Fruit fly (Drosophila melanogaster): ENCODE measurements around the gene CG9135.
A peak's percentile ranks its signal among the peaks of the same experiment; 100 is the strongest.

Gene CG9135

DNA sequence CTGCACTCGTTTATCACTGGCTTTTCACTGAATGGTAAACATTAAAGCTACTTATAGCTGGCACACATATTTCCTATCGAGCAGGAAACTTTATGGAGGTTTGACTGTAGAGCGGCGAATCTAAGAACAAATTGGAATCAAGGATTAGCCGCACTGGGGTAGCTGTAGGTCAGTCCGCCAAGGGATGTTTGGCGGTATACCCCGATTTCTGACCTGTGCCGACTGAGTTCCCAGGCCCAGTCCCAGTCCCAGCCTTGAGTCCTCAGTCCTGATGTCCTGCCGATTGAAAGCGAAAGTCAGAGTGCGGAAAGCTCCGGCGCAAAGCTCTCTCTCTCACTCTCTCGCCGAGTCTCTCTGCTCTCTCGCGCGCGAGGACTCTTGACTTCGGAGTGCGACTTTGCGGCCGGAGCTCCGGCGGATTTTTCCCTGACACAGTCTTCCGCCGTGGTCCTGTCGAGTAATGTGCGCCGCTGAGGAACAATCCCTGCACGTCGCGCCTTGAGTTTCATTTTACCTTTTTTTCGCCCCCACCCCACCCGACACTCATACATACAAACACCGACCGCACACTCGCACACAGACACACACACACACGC lies 3.4 kb downstream of the CG9135 start, which contains the start of gene CG13995 (continued):
- no peak for TF ChIP-seq sens-2 (GFP tag; IDR thresholded peaks at IDR 0.05)
- TF ChIP-seq fd96Cb (tag; optimal IDR thresholded peaks at IDR 0.05): no peak
- peak; percentile 27; the same call in 1 of the 2 replicates for TF ChIP-seq Bgb (GFP tag; IDR thresholded peaks at IDR 0.05; ENCODE audit: partially characterized antibody)
- TF ChIP-seq CG10431 (GFP tag; optimal IDR thresholded peaks at IDR 0.05): no peak
- TF ChIP-seq CG11085 (GFP tag; IDR thresholded peaks at IDR 0.05): no peak
- no peak for TF ChIP-seq CG30020 (tag; optimal IDR thresholded peaks at IDR 0.05)
- no peak for TF ChIP-seq CG17568 (GFP tag; optimal IDR thresholded peaks at IDR 0.05)
- peak; percentile 7 for TF ChIP-seq CG18599 (GFP tag; optimal IDR thresholded peaks at IDR 0.05)
- peak; percentile 12; the same call in 1 of the 3 replicates for TF ChIP-seq row (GFP tag; IDR thresholded peaks at IDR 0.05)
- no peak for TF ChIP-seq B-H1 (GFP tag; IDR thresholded peaks at IDR 0.05)
- TF ChIP-seq CG8944 (GFP tag; optimal IDR thresholded peaks at IDR 0.05): no peak
- no peak for TF ChIP-seq Bdp1 (GFP tag; optimal IDR thresholded peaks at IDR 0.05)
- no peak for TF ChIP-seq lilli (GFP tag; optimal IDR thresholded peaks at IDR 0.05)
- TF ChIP-seq CG8290 (GFP tag; optimal IDR thresholded peaks at IDR 0.05): no peak
- TF ChIP-seq CG8290 (tag; optimal IDR thresholded peaks at IDR 0.05): no peak

DNA sequence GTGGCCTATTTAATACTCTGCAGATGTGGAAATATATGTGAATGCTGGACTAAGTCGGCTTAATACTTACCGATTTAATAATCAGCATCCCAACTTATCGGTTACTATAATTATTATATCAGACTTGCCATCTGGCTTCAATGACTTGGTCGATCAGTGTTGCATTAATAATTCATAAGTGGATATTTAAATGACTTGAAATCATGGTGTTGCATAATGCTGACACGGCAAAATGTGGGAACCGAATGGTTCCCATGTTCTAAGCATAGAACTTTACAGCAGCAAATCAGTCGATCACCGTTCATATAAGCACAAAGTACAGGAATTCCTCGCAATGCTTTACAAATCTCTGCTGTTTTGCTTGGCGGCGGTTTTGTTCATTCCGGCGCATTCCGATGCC lies 9.6 kb downstream of the CG9135 start, which contains the start of gene CG34180:
CG34180 (plus strand) TSS at position 301 of the 400 bp plus-strand sequence.
- no peak for TF ChIP-seq CG9727 (GFP tag; optimal IDR thresholded peaks at IDR 0.05)
- no peak for TF ChIP-seq CG14441 (GFP tag; IDR thresholded peaks at IDR 0.05)
- TF ChIP-seq eve (GFP tag; optimal IDR thresholded peaks at IDR 0.05): no peak
- no peak for TF ChIP-seq CrebB (tag; optimal IDR thresholded peaks at IDR 0.05)
- TF ChIP-seq chinmo (GFP tag; IDR thresholded peaks at IDR 0.05; ENCODE audit: partially characterized antibody): no peak
- TF ChIP-seq CG15479 (GFP tag; optimal IDR thresholded peaks at IDR 0.05): no peak
- TF ChIP-seq Pdp1 (GFP tag; optimal IDR thresholded peaks at IDR 0.05): peak in 1 of 2 experiments; percentile 17
- no peak for TF ChIP-seq Lim3 (GFP tag; IDR thresholded peaks at IDR 0.05)
- no peak for TF ChIP-seq inv (GFP tag; IDR thresholded peaks at IDR 0.05; ENCODE audit: partially characterized antibody)

DNA sequence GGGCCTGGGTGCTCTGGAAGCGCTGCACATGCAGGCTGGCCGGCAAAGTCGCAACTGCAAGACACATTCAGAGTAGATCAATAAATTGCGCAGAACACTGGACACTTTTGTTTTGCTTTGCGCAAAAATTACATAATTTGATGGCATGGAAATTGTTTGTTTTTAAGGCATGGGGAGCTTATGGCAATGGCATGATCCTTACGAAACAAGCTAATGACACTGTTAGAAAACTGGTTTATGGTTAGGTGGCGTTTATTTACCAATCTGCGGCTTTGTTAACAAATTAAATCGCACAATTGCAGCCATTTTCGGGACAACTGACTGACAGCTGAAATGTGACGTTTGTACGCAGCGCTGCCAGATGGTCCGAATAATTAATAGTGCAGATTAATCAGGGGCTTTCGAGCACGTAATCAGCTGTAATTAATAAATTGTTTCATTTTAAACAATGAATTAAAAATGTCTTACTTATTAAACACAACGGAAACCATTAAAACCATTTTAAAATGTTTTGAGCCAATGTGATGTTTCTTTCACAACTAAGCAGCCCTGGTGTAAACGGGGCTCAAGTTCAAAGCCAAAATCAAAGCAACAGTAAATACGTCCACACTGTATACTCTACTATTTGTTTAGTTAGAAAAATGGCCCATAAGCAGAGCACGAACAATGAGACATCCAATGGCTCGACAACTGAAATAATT lies 11.9 kb downstream of the CG9135 start, which contains the start of the genes ND-51 and CG13994:
ND-51 (minus strand) TSS at position 376 of the 701 bp plus-strand sequence.
CG13994 (plus strand) TSS at position 608 of the 701 bp plus-strand sequence.
- no peak for TF ChIP-seq CkIIα-i1 (GFP tag; IDR thresholded peaks at IDR 0.05)
- TF ChIP-seq CG8281 (tag; optimal IDR thresholded peaks at IDR 0.05): peak; percentile 34
- peak; percentile 64; the same call in 1 of the 2 replicates for TF ChIP-seq E2f2 (GFP tag; IDR thresholded peaks at IDR 0.05)
- TF ChIP-seq pfk (GFP tag; optimal IDR thresholded peaks at IDR 0.05): peak; percentile 52
- TF ChIP-seq Blimp-1 (GFP tag; optimal IDR thresholded peaks at IDR 0.05): peak; percentile 74
- peak; percentile 87 for TF ChIP-seq Sin3A (optimal IDR thresholded peaks at IDR 0.05)
- TF ChIP-seq hb (GFP tag; IDR thresholded peaks at IDR 0.05; ENCODE audit: partially characterized antibody): no peak
- peak; percentile 75 for TF ChIP-seq CG1602 (GFP tag; optimal IDR thresholded peaks at IDR 0.05)
- TF ChIP-seq da (GFP tag; optimal IDR thresholded peaks at IDR 0.05): peak; percentile 76
- TF ChIP-seq grn (GFP tag; optimal IDR thresholded peaks at IDR 0.05): no peak
- peak; percentile 80 for TF ChIP-seq CG13296 (GFP tag; optimal IDR thresholded peaks at IDR 0.05)
- TF ChIP-seq CG14050 (GFP tag; IDR thresholded peaks at IDR 0.05): peak; percentile 64
- TF ChIP-seq Chrac-16 (GFP tag; optimal IDR thresholded peaks at IDR 0.05): peak; percentile 72
- no peak for TF ChIP-seq zen2 (GFP tag; IDR thresholded peaks at IDR 0.05; ENCODE audit: partially characterized antibody)
- peak; percentile 91 for TF ChIP-seq Hsf (GFP tag; optimal IDR thresholded peaks at IDR 0.05)
- TF ChIP-seq vfl (GFP tag; optimal IDR thresholded peaks at IDR 0.05): peak; percentile 69
- TF ChIP-seq hbn (GFP tag; IDR thresholded peaks at IDR 0.05; ENCODE audit: partially characterized antibody): no peak
- peak; percentile 83 for TF ChIP-seq CG4854 (GFP tag; optimal IDR thresholded peaks at IDR 0.05)
- peak; percentile 63 for TF ChIP-seq D19B (GFP tag; optimal IDR thresholded peaks at IDR 0.05)
- TF ChIP-seq CG17612 (GFP tag; IDR thresholded peaks at IDR 0.05): 0 out of 2 replicates have a peak, but pooled peaks have one; percentile 33
- TF ChIP-seq ac (GFP tag; optimal IDR thresholded peaks at IDR 0.05): peak; percentile 45
- no peak for TF ChIP-seq tap (tag; optimal IDR thresholded peaks at IDR 0.05)
- TF ChIP-seq z (GFP tag; IDR thresholded peaks at IDR 0.05): no peak
- TF ChIP-seq tup (GFP tag; optimal IDR thresholded peaks at IDR 0.05): peak; percentile 75
